Fruit fly (Drosophila melanogaster) whole organism, embryonic: ENCODE data around the gene Sr-CIII.
A peak's percentile ranks its signal among the peaks of the same experiment; 100 is the strongest.

ENCODE experiments used
- Ada2b ChIP-seq: fragments of 200-800 bp; sonication (Bioruptor generic); IDR thresholded peaks from 2 replicates; pipeline ENCODE4 v1.3.6; 2022; ENCODE audit warnings: missing biosample characterization, missing genetic modification characterization
- CG1024 ChIP-seq: fragments of 200-800 bp; sonication (Bioruptor generic); IDR thresholded peaks from 2 replicates; pipeline ENCODE4 v1.3.6; 2022; ENCODE audit warnings: missing biosample characterization, missing genetic modification characterization
- CG10366 ChIP-seq: fragments of 200-800 bp; sonication (Bioruptor generic); IDR thresholded peaks from 2 replicates; pipeline ENCODE4 v1.3.6; 2022; ENCODE audit warnings: missing biosample characterization, missing genetic modification characterization
- CG12155 ChIP-seq: fragments of 200-800 bp; sonication (Bioruptor generic); optimal IDR thresholded peaks from 3 replicates; lab custom pipeline; 2016; ENCODE audit warnings: missing biosample characterization, missing genetic modification characterization
- CG12659 ChIP-seq: fragments of 200-800 bp; sonication (Bioruptor generic); optimal IDR thresholded peaks from 3 replicates; lab custom pipeline; 2017; ENCODE audit warnings: mild to moderate bottlenecking, missing biosample characterization, missing genetic modification reagents, missing genetic modification characterization
- CG13123 ChIP-seq: fragments of 200-800 bp; sonication (Bioruptor generic); optimal IDR thresholded peaks from 2 replicates; lab custom pipeline; 2016; ENCODE audit warnings: missing biosample characterization, missing genetic modification characterization
- CG15696 ChIP-seq: fragments of 200-800 bp; sonication (Bioruptor generic); optimal IDR thresholded peaks from 2 replicates; lab custom pipeline; 2019; ENCODE audit warnings: missing biosample characterization, mild to moderate bottlenecking, missing genetic modification characterization, moderate library complexity
- CG16815 ChIP-seq: fragments of 200-800 bp; sonication (Bioruptor generic); optimal IDR thresholded peaks from 3 replicates; lab custom pipeline; 2017; ENCODE audit warnings: missing biosample characterization, mild to moderate bottlenecking, missing genetic modification characterization
- CG17612 ChIP-seq: fragments of 200-800 bp; sonication (Bioruptor generic); IDR thresholded peaks from 2 replicates; pipeline ENCODE4 v1.3.6; 2022; ENCODE audit warnings: missing biosample characterization, missing genetic modification characterization
- CG18011 ChIP-seq: fragments of 200-800 bp; sonication (Bioruptor generic); optimal IDR thresholded peaks from 2 replicates; lab custom pipeline; 2017; ENCODE audit warnings: missing biosample characterization, missing genetic modification characterization, mild to moderate bottlenecking, moderate library complexity, missing genotype
- CG18262 ChIP-seq: fragments of 200-800 bp; optimal IDR thresholded peaks from 3 replicates; lab custom pipeline; 2019; ENCODE audit warnings: missing biosample characterization, mild to moderate bottlenecking, missing genetic modification characterization, moderate library complexity
- CG18764 ChIP-seq: fragments of 200-800 bp; sonication (Bioruptor generic); optimal IDR thresholded peaks from 3 replicates; lab custom pipeline; 2016; ENCODE audit warnings: missing biosample characterization, missing genetic modification characterization
- CG30403 ChIP-seq: fragments of 200-800 bp; sonication (Bioruptor generic); optimal IDR thresholded peaks from 3 replicates; lab custom pipeline; 2016; ENCODE audit warnings: missing biosample characterization, missing genetic modification characterization
- CG32767 ChIP-seq: fragments of 200-800 bp; sonication (Bioruptor generic); IDR thresholded peaks from 2 replicates; pipeline ENCODE4 v1.3.6; 2022; ENCODE audit warnings: missing biosample characterization, missing genetic modification characterization
- CG3726 ChIP-seq: fragments of 200-800 bp; sonication (Bioruptor generic); IDR thresholded peaks from 3 replicates; pipeline ENCODE4, ENCODE4 v1.3.6; 2022; ENCODE audit warnings: missing biosample characterization, missing genetic modification characterization
- CG4730 ChIP-seq: fragments of 200-800 bp; sonication (Bioruptor generic); IDR thresholded peaks from 2 replicates; pipeline ENCODE4 v1.3.6; 2022; ENCODE audit warnings: missing biosample characterization, missing genetic modification characterization
- CG6854 ChIP-seq: fragments of 200-800 bp; sonication (Bioruptor generic); optimal IDR thresholded peaks from 3 replicates; lab custom pipeline; 2017; ENCODE audit warnings: missing biosample characterization, mild to moderate bottlenecking, missing genetic modification characterization
- CG8388 ChIP-seq: fragments of 200-800 bp; sonication (Bioruptor generic); optimal IDR thresholded peaks from 2 replicates; lab custom pipeline; 2019; ENCODE audit warnings: missing biosample characterization, mild to moderate bottlenecking, missing genetic modification characterization, moderate library complexity
- CG9727 ChIP-seq: fragments of 200-800 bp; sonication (Bioruptor generic); optimal IDR thresholded peaks from 3 replicates; lab custom pipeline; 2017; ENCODE audit warnings: missing biosample characterization, mild to moderate bottlenecking, missing genetic modification characterization
- Dek ChIP-seq: fragments of 200-800 bp; sonication (Bioruptor generic); optimal IDR thresholded peaks from 3 replicates; lab custom pipeline; 2019; ENCODE audit warnings: missing biosample characterization, mild to moderate bottlenecking, missing genetic modification characterization, moderate library complexity
- Ets97D ChIP-seq: fragments of 200-800 bp; sonication (Bioruptor generic); optimal IDR thresholded peaks from 3 replicates; lab custom pipeline; 2016; ENCODE audit warnings: missing biosample characterization, missing genetic modification characterization
- Fer1 ChIP-seq: fragments of 200-800 bp; sonication (Bioruptor generic); optimal IDR thresholded peaks from 2 replicates; lab custom pipeline; 2017; ENCODE audit warnings: missing biosample characterization, mild to moderate bottlenecking, missing genetic modification characterization
- Fer3 ChIP-seq: fragments of 200-800 bp; sonication (Bioruptor generic); optimal IDR thresholded peaks from 2 replicates; lab custom pipeline; 2018; ENCODE audit warnings: missing biosample characterization, mild to moderate bottlenecking, missing genetic modification characterization, moderate library complexity
- Gug ChIP-seq: fragments of 200-800 bp; sonication (Bioruptor generic); IDR thresholded peaks from 4 replicates; pipeline ENCODE4 v1.3.6; 2022; ENCODE audit warnings: missing biosample characterization, missing genetic modification characterization
- Hmr ChIP-seq: fragments of 200-800 bp; sonication (Bioruptor generic); optimal IDR thresholded peaks from 3 replicates; lab custom pipeline; 2017; ENCODE audit warnings: mild to moderate bottlenecking, missing biosample characterization, missing genetic modification reagents, missing genetic modification characterization
- Kr ChIP-seq: fragments of 200-800 bp; sonication (Bioruptor generic); optimal IDR thresholded peaks from 2 replicates; lab custom pipeline; 2017; ENCODE audit warnings: missing biosample characterization, mild to moderate bottlenecking, missing genetic modification characterization
- Med ChIP-seq: fragments of 200-800 bp; sonication (Bioruptor generic); peaks from one replicate; lab custom pipeline; 2016; ENCODE audit warnings: missing biosample characterization, missing genetic modification characterization, mild to moderate bottlenecking, inconsistent platforms, moderate library complexity
- Mes4 ChIP-seq: fragments of 200-800 bp; sonication (Bioruptor generic); optimal IDR thresholded peaks from 2 replicates; lab custom pipeline; 2016; ENCODE audit warnings: missing biosample characterization, missing genetic modification characterization
- NC2β ChIP-seq: fragments of 200-800 bp; sonication (Bioruptor generic); optimal IDR thresholded peaks from 2 replicates; lab custom pipeline; 2016; ENCODE audit warnings: missing biosample characterization, missing genetic modification characterization
- PHDP ChIP-seq: fragments of 200-800 bp; sonication (Bioruptor generic); optimal IDR thresholded peaks from 3 replicates; lab custom pipeline; 2018; ENCODE audit warnings: missing biosample characterization, mild to moderate bottlenecking, missing genetic modification characterization, moderate library complexity
- Sox102F ChIP-seq: fragments of 200-800 bp; sonication (Bioruptor generic); optimal IDR thresholded peaks from 2 replicates; lab custom pipeline; 2018; ENCODE audit warnings: missing biosample characterization, mild to moderate bottlenecking, missing genetic modification characterization, moderate library complexity
- aop ChIP-seq: fragments of 200-800 bp; sonication (Bioruptor generic); IDR thresholded peaks from 2 replicates; pipeline ENCODE4 v1.3.6; 2022; ENCODE audit warnings: missing biosample characterization, missing genetic modification characterization
- ara ChIP-seq: fragments of 200-800 bp; sonication (Bioruptor generic); IDR thresholded peaks from 2 replicates; pipeline ENCODE4 v1.3.6; 2022; ENCODE audit warnings: missing biosample characterization, missing genetic modification characterization
- ash1 ChIP-seq: fragments of 200-800 bp; sonication (Bioruptor generic); optimal IDR thresholded peaks from 2 replicates; lab custom pipeline; 2018; ENCODE audit warnings: missing biosample characterization, mild to moderate bottlenecking, missing genetic modification characterization
- bsh ChIP-seq, 2 experiments: fragments of 200-800 bp; sonication (Bioruptor generic); optimal IDR thresholded peaks; 2 replicates each; lab custom pipeline; 2017 to 2018; ENCODE audit warnings: mild to moderate bottlenecking in 2 of 2, missing biosample characterization in 2 of 2, missing genetic modification characterization in 2 of 2, moderate library complexity in 1 of 2
- btn ChIP-seq: fragments of 200-800 bp; sonication (Bioruptor generic); optimal IDR thresholded peaks from 2 replicates; lab custom pipeline; 2016; ENCODE audit warnings: missing biosample characterization, missing genetic modification characterization
- eve ChIP-seq, 2 experiments: fragments of >200 bp; optimal IDR thresholded peaks; 2 replicates each; lab custom pipeline; 2017; ENCODE audit warnings: missing biosample characterization in 2 of 2, missing genetic modification characterization in 2 of 2
- gro ChIP-seq: fragments of 200-800 bp; sonication (Bioruptor generic); optimal IDR thresholded peaks from 2 replicates; lab custom pipeline; 2016; ENCODE audit warnings: missing biosample characterization, missing genetic modification characterization
- jing ChIP-seq: fragments of 200-800 bp; sonication (Bioruptor generic); optimal IDR thresholded peaks from 2 replicates; lab custom pipeline; 2018; ENCODE audit warnings: missing biosample characterization, mild to moderate bottlenecking, missing genetic modification characterization
- knrl ChIP-seq: fragments of 200-800 bp; sonication (Bioruptor generic); IDR thresholded peaks from 3 replicates; pipeline ENCODE4 v1.3.6; 2022; ENCODE audit warnings: missing biosample characterization, missing genetic modification characterization; ENCODE audit not compliant: partially characterized antibody
- lab ChIP-seq: fragments of 200-800 bp; sonication (Bioruptor generic); optimal IDR thresholded peaks from 3 replicates; lab custom pipeline; 2017; ENCODE audit warnings: missing biosample characterization, missing genetic modification characterization, mild to moderate bottlenecking, moderate library complexity, missing genetic modification reagents
- maf-S ChIP-seq: fragments of 200-800 bp; sonication (Bioruptor generic); optimal IDR thresholded peaks from 2 replicates; lab custom pipeline; 2016; ENCODE audit warnings: missing biosample characterization, missing genetic modification characterization
- pho ChIP-seq: fragments of 200-800 bp; sonication (Bioruptor generic); optimal IDR thresholded peaks from 2 replicates; lab custom pipeline; 2016; ENCODE audit warnings: missing biosample characterization, missing genetic modification characterization
- row ChIP-seq: fragments of 200-800 bp; sonication (Bioruptor generic); IDR thresholded peaks from 3 replicates; pipeline ENCODE4 v1.3.6; 2022; ENCODE audit warnings: missing biosample characterization, missing genetic modification characterization
- sc ChIP-seq, 3 experiments: fragments of >200 bp in 2 of 3; fragments of 200-800 bp in 1 of 3; sonication (Bioruptor generic) in 1 of 3; optimal IDR thresholded peaks; 2 replicates in 2 of 3; 3 replicates in 1 of 3; lab custom pipeline; 2017; ENCODE audit warnings: mild to moderate bottlenecking in 1 of 3, missing biosample characterization in 1 of 3, missing genetic modification characterization in 1 of 3, missing genetic modification reagents in 1 of 3
- scrt ChIP-seq: fragments of 200-800 bp; sonication (Bioruptor generic); optimal IDR thresholded peaks from 2 replicates; lab custom pipeline; 2018; ENCODE audit warnings: missing biosample characterization, mild to moderate bottlenecking, missing genetic modification characterization, moderate library complexity
- sima ChIP-seq: fragments of 200-800 bp; sonication (Bioruptor generic); optimal IDR thresholded peaks from 2 replicates; lab custom pipeline; 2016; ENCODE audit warnings: missing biosample characterization, missing genetic modification characterization
- slbo ChIP-seq: fragments of 200-800 bp; sonication (Bioruptor generic); IDR thresholded peaks from 2 replicates; pipeline ENCODE4 v1.3.6; 2022; ENCODE audit warnings: missing biosample characterization, missing genetic modification characterization
- so ChIP-seq: fragments of 200-800 bp; sonication (Bioruptor generic); IDR thresholded peaks from 3 replicates; pipeline ENCODE4 v1.3.6; 2022; ENCODE audit warnings: missing biosample characterization, missing genetic modification characterization
- unc-4 ChIP-seq: fragments of 200-800 bp; sonication (Bioruptor generic); IDR thresholded peaks from 2 replicates; pipeline ENCODE4 v1.3.6; 2022; ENCODE audit warnings: missing biosample characterization, missing genetic modification characterization; ENCODE audit not compliant: partially characterized antibody
- wdn ChIP-seq: fragments of 200-800 bp; sonication (Bioruptor generic); IDR thresholded peaks from 2 replicates; pipeline ENCODE4 v1.3.6; 2022; ENCODE audit warnings: missing biosample characterization, missing genetic modification characterization

Sr-CIII gene

DNA sequence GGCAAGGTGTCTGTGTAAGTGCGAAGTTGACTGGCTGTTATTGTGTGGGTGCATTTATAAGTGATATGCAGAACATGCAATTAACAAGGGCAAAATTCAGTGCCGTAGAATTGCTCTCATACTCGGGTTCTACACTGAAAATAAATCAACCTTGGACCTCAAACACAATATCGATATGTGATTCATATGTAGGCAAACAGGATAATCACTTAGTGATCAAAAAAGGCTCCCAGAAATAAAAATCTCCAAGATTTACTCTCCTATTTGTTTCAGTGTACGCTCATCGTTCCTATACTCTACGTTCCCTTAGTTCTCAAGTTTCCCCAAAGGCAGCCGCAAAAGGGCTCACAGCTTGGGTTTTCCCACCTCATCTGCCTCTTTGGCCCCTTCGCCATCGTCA lies 48.6 kb upstream of the Sr-CIII start (continued):
- TF ChIP-seq ara (GFP tag; lab: Robert Waterston, UW) (0 out of 2 replicates have a peak, but pooled peaks have one; percentile 17), sima (GFP tag; lab: Kevin White, UChicago) (no peak), CG1024 (no peak), CG6854 (GFP tag; lab: Kevin White, UChicago) (no peak), CG15696 (tag; lab: Kevin White, UChicago) (no peak), knrl (no peak), Gug (GFP tag; lab: Robert Waterston, UW) (0 out of 4 replicates have a peak, but pooled peaks have one; percentile 8), Sox102F (GFP tag; lab: Kevin White, UChicago) (peak; percentile 14), Fer3 (tag; lab: Kevin White, UChicago) (no peak), btn (GFP tag; lab: Kevin White, UChicago) (no peak), Med (GFP tag; lab: Kevin White, UChicago) (peak; percentile 76), Hmr (GFP tag; lab: Kevin White, UChicago) (no peak), CG12155 (GFP tag; lab: Kevin White, UChicago) (no peak), eve (GFP tag; optimal IDR thresholded peaks at IDR 0.05; lab: Kevin White, UChicago) (peak in 1 of 2 experiments; percentile 7), Ada2b (peak; percentile 47; the same call in 1 of the 2 replicates), NC2β (GFP tag; lab: Kevin White, UChicago) (no peak), CG4730 (GFP tag; lab: Robert Waterston, UW) (no peak), pho (GFP tag; lab: Kevin White, UChicago) (no peak), lab (GFP tag; lab: Kevin White, UChicago) (no peak), CG30403 (peak; percentile 9), unc-4 (GFP tag; lab: Robert Waterston, UW) (no peak), scrt (GFP tag; lab: Kevin White, UChicago) (no peak), Ets97D (no peak), Fer1 (GFP tag; lab: Kevin White, UChicago) (no peak), CG18011 (GFP tag; lab: Kevin White, UChicago) (no peak), CG3726 (GFP tag; lab: Robert Waterston, UW) (0 out of 3 replicates have a peak, but pooled peaks have one; percentile 16), jing (GFP tag; lab: Kevin White, UChicago) (no peak), CG17612 (GFP tag; lab: Robert Waterston, UW) (no peak), slbo (peak; percentile 27; the same call in 1 of the 2 replicates), CG10366 (GFP tag; lab: Robert Waterston, UW) (peak; percentile 25; the same call in 1 of the 2 replicates), ash1 (GFP tag; lab: Kevin White, UChicago) (no peak), Kr (GFP tag; lab: Kevin White, UChicago) (no peak), wdn (GFP tag; lab: Robert Waterston, UW) (no peak), row (GFP tag; lab: Robert Waterston, UW) (0 out of 3 replicates have a peak, but pooled peaks have one; percentile 9), CG32767 (GFP tag; lab: Robert Waterston, UW) (no peak), CG16815 (no peak), CG8388 (no peak), sc (optimal IDR thresholded peaks at IDR 0.05; lab: Kevin White, UChicago) (no peak), sc (GFP tag; optimal IDR thresholded peaks at IDR 0.05; lab: Kevin White, UChicago) (no peak), maf-S (GFP tag; lab: Kevin White, UChicago) (no peak), so (no peak), PHDP (tag; lab: Kevin White, UChicago) (no peak), Dek (no peak), CG13123 (GFP tag; lab: Kevin White, UChicago) (no peak), Mes4 (no peak), CG12659 (GFP tag; lab: Kevin White, UChicago) (no peak), aop (GFP tag; lab: Robert Waterston, UW) (no peak), bsh (GFP tag; optimal IDR thresholded peaks at IDR 0.05; lab: Kevin White, UChicago) (peak; percentile 4 to 30), CG18764 (GFP tag; lab: Kevin White, UChicago) (no peak), gro (GFP tag; lab: Kevin White, UChicago) (no peak), CG18262 (tag; lab: Kevin White, UChicago) (no peak), CG9727 (GFP tag; lab: Kevin White, UChicago) (no peak)
